Fruit fly (Drosophila melanogaster) whole organism, wandering third instar larva: ENCODE measurements around the gene CG42784.
A peak's percentile ranks its signal among the peaks of the same experiment; 100 is the strongest.

Source experiments
- Abd-B ChIP-seq: fragments of >200 bp; optimal IDR thresholded peaks from 2 replicates; lab custom pipeline; 2017; ENCODE audit warnings: missing biosample characterization, missing genetic modification characterization
- CG32264 ChIP-seq: fragments of 200-800 bp; sonication (Bioruptor generic); optimal IDR thresholded peaks from 2 replicates; lab custom pipeline; 2016; ENCODE audit warnings: missing biosample characterization, missing genetic modification characterization
- CG9705 ChIP-seq: fragments of 200-800 bp; sonication (Bioruptor generic); optimal IDR thresholded peaks from 2 replicates; lab custom pipeline; 2018; ENCODE audit warnings: missing biosample characterization, mild to moderate bottlenecking, missing genetic modification characterization
- CrebA ChIP-seq: fragments of 200-800 bp; sonication (Bioruptor generic); optimal IDR thresholded peaks from 2 replicates; lab custom pipeline; 2016; ENCODE audit warnings: missing biosample characterization, mild to moderate bottlenecking, missing genetic modification characterization, borderline replicate concordance
- Dfd ChIP-seq: fragments of >200 bp; optimal IDR thresholded peaks from 2 replicates; lab custom pipeline; 2017; ENCODE audit warnings: missing biosample characterization, missing genetic modification characterization
- Dif ChIP-seq: fragments of 200-275, 200-300 bp; sonication (Bioruptor generic); optimal IDR thresholded peaks from 2 replicates; lab custom pipeline; 2018; ENCODE audit warnings: missing biosample characterization, missing genetic modification characterization; ENCODE audit not compliant: partially characterized antibody
- GATAd ChIP-seq: sonication (Bioruptor generic); optimal IDR thresholded peaks from 2 replicates; lab custom pipeline; 2016; ENCODE audit warnings: missing biosample characterization, missing genetic modification characterization
- HLH106 ChIP-seq: fragments of 200-800 bp; optimal IDR thresholded peaks from 3 replicates; lab custom pipeline; 2019; ENCODE audit warnings: missing biosample characterization, mild to moderate bottlenecking, missing genetic modification characterization, moderate library complexity
- Hnf4 ChIP-seq: fragments of 200-800 bp; sonication (Bioruptor generic); optimal IDR thresholded peaks from 2 replicates; lab custom pipeline; 2016; ENCODE audit warnings: missing biosample characterization, mild to moderate bottlenecking, missing genetic modification characterization
- Hr78 ChIP-seq: fragments of >200 bp; optimal IDR thresholded peaks from 2 replicates; lab custom pipeline; 2017; ENCODE audit warnings: missing biosample characterization, missing genetic modification characterization
- Hr83 ChIP-seq: fragments of 200-300 bp; sonication (Bioruptor generic); optimal IDR thresholded peaks from 2 replicates; lab custom pipeline; 2016; ENCODE audit warnings: missing biosample characterization, mild to moderate bottlenecking, missing genetic modification characterization, moderate library complexity; ENCODE audit not compliant: poor library complexity, severe bottlenecking
- Jra ChIP-seq: sonication (Bioruptor generic); optimal IDR thresholded peaks from 2 replicates; lab custom pipeline; 2016; ENCODE audit warnings: missing biosample characterization, missing genetic modification characterization
- Mio ChIP-seq: sonication (Bioruptor generic); optimal IDR thresholded peaks from 2 replicates; lab custom pipeline; 2016; ENCODE audit warnings: missing biosample characterization, missing genetic modification characterization
- Myc ChIP-seq: fragments of >200 bp; optimal IDR thresholded peaks from 2 replicates; lab custom pipeline; 2017
- N ChIP-seq: fragments of >200 bp; optimal IDR thresholded peaks from 2 replicates; lab custom pipeline; 2018; ENCODE audit warnings: missing biosample characterization, missing external identifiers, missing genetic modification characterization
- OdsH ChIP-seq: fragments of 200-800 bp; sonication (Bioruptor generic); optimal IDR thresholded peaks from 2 replicates; lab custom pipeline; 2016; ENCODE audit warnings: missing biosample characterization, mild to moderate bottlenecking, missing genetic modification characterization
- Rel ChIP-seq, 2 experiments: fragments of 200-800 bp; sonication (Bioruptor generic) in 1 of 2; optimal IDR thresholded peaks; 2 replicates in 1 of 2; 3 replicates in 1 of 2; lab custom pipeline; 2016 to 2019; ENCODE audit warnings: mild to moderate bottlenecking in 2 of 2, missing biosample characterization in 2 of 2, missing genetic modification characterization in 2 of 2, moderate library complexity in 1 of 2
- Sp1 ChIP-seq: fragments of 200-800 bp; sonication (Bioruptor generic); optimal IDR thresholded peaks from 3 replicates; lab custom pipeline; 2019; ENCODE audit warnings: missing biosample characterization, mild to moderate bottlenecking, missing genetic modification characterization, moderate library complexity
- Vsx2 ChIP-seq: fragments of 200-300, 225-300 bp; sonication (Bioruptor generic); optimal IDR thresholded peaks from 2 replicates; lab custom pipeline; 2018; ENCODE audit warnings: missing biosample characterization, missing genetic modification characterization; ENCODE audit not compliant: partially characterized antibody
- br ChIP-seq: fragments of 200-800 bp; sonication (Bioruptor generic); optimal IDR thresholded peaks from 2 replicates; lab custom pipeline; 2016; ENCODE audit warnings: missing biosample characterization, missing genetic modification characterization
- brk ChIP-seq: fragments of 200-800 bp; sonication (Bioruptor generic); optimal IDR thresholded peaks from 2 replicates; lab custom pipeline; 2016; ENCODE audit warnings: missing biosample characterization, mild to moderate bottlenecking, missing genetic modification characterization
- dl ChIP-seq, 2 experiments: fragments of 175-275, 200-275 bp in 1 of 2; fragments of 200-275 bp in 1 of 2; sonication (Bioruptor generic); optimal IDR thresholded peaks; lab custom pipeline; 2018; ENCODE audit warnings: mild to moderate bottlenecking in 2 of 2, missing biosample characterization in 2 of 2, missing genetic modification characterization in 2 of 2, moderate library complexity in 2 of 2; ENCODE audit not compliant: partially characterized antibody in 2 of 2, insufficient read depth in 1 of 2
- dmrt93B ChIP-seq: fragments of 200-800 bp; sonication (Bioruptor generic); optimal IDR thresholded peaks from 2 replicates; lab custom pipeline; 2018; ENCODE audit warnings: missing biosample characterization, mild to moderate bottlenecking, missing genetic modification characterization
- dsf ChIP-seq: sonication (Bioruptor generic); optimal IDR thresholded peaks from 2 replicates; lab custom pipeline; 2016; ENCODE audit warnings: missing biosample characterization, missing genetic modification characterization, borderline replicate concordance
- ey ChIP-seq: fragments of 200-800 bp; sonication (Bioruptor generic); optimal IDR thresholded peaks from 2 replicates; lab custom pipeline; 2016; ENCODE audit warnings: missing biosample characterization, missing genetic modification characterization
- foxo ChIP-seq, 2 experiments: fragments of 200-800 bp; sonication (Bioruptor generic); optimal IDR thresholded peaks; 2 replicates in 1 of 2; 3 replicates in 1 of 2; lab custom pipeline; 2016 to 2017; ENCODE audit warnings: missing biosample characterization in 2 of 2, missing genetic modification characterization in 2 of 2
- fru ChIP-seq: fragments of 200-800 bp; sonication (Bioruptor generic); optimal IDR thresholded peaks from 3 replicates; lab custom pipeline; 2016; ENCODE audit warnings: missing biosample characterization, mild to moderate bottlenecking, missing genetic modification characterization
- h ChIP-seq: fragments of 200-800 bp; sonication (Bioruptor generic); optimal IDR thresholded peaks from 3 replicates; lab custom pipeline; 2016; ENCODE audit warnings: missing biosample characterization, mild to moderate bottlenecking, missing genetic modification characterization
- jim ChIP-seq: fragments of 175-275, 200-325 bp; sonication (Bioruptor generic); optimal IDR thresholded peaks from 2 replicates; lab custom pipeline; 2016; ENCODE audit warnings: missing biosample characterization, mild to moderate bottlenecking, missing genetic modification characterization
- lola ChIP-seq: fragments of >200 bp; optimal IDR thresholded peaks from 2 replicates; lab custom pipeline; 2017; ENCODE audit warnings: missing biosample characterization, missing genetic modification characterization
- pan ChIP-seq: fragments of >200 bp; optimal IDR thresholded peaks from 2 replicates; lab custom pipeline; 2017
- psq ChIP-seq: fragments of 200-800 bp; sonication (Bioruptor generic); optimal IDR thresholded peaks from 3 replicates; lab custom pipeline; 2017; ENCODE audit warnings: missing biosample characterization, mild to moderate bottlenecking, missing genetic modification characterization, moderate library complexity
- rgr ChIP-seq: fragments of 200-800 bp; sonication (Bioruptor generic); optimal IDR thresholded peaks from 3 replicates; lab custom pipeline; 2016; ENCODE audit warnings: missing biosample characterization, mild to moderate bottlenecking, missing genetic modification characterization
- sage ChIP-seq: fragments of 200-800 bp; sonication (Bioruptor generic); optimal IDR thresholded peaks from 2 replicates; lab custom pipeline; 2016; ENCODE audit warnings: missing biosample characterization, mild to moderate bottlenecking, missing genetic modification characterization
- sv ChIP-seq: fragments of 200-800 bp; sonication (Bioruptor generic); optimal IDR thresholded peaks from 3 replicates; lab custom pipeline; 2016; ENCODE audit warnings: missing biosample characterization, missing genetic modification characterization
- tai ChIP-seq: sonication (Bioruptor generic); optimal IDR thresholded peaks from 2 replicates; lab custom pipeline; 2016; ENCODE audit warnings: missing biosample characterization, missing genetic modification characterization
- usp ChIP-seq: fragments of >200 bp; optimal IDR thresholded peaks from 2 replicates; lab custom pipeline; 2017; ENCODE audit warnings: missing biosample characterization, missing genetic modification characterization
- woc ChIP-seq: sonication (Bioruptor generic); optimal IDR thresholded peaks from 2 replicates; lab custom pipeline; 2016; ENCODE audit warnings: missing biosample characterization, mild to moderate bottlenecking, missing genetic modification characterization

Gene CG42784

dm6 chr2L:13387255-13387654, 28.0 kb upstream of the CG42784 start, which contains the start of the genes Ing5 and CG7099:
Ing5 (minus strand) TSS chr2L:13387312.
CG7099 (plus strand) TSS chr2L:13387571.
- no peak for TF ChIP-seq Hr78 (GFP tag; lab: Kevin White, UChicago)
- no peak for TF ChIP-seq pan (lab: Kevin White, UChicago)
- peak; percentile 96 for TF ChIP-seq Hnf4 (GFP tag; lab: Kevin White, UChicago)
- TF ChIP-seq tai (GFP tag; lab: Kevin White, UChicago), result no peak
- TF ChIP-seq Abd-B (GFP tag; lab: Kevin White, UChicago), result no peak
- TF ChIP-seq Vsx2, result no peak
- TF ChIP-seq ey (GFP tag; lab: Kevin White, UChicago), result peak; percentile 93
- peak; percentile 70 to 98 for TF ChIP-seq foxo (GFP tag; optimal IDR thresholded peaks at IDR 0.05; lab: Kevin White, UChicago)
- peak; percentile 78 for TF ChIP-seq jim (GFP tag; lab: Kevin White, UChicago)
- TF ChIP-seq Dfd (GFP tag; lab: Kevin White, UChicago), result no peak
- peak; percentile 92 for TF ChIP-seq GATAd (GFP tag; lab: Kevin White, UChicago)
- no peak for TF ChIP-seq usp
- peak; percentile 98 for TF ChIP-seq rgr (GFP tag; lab: Kevin White, UChicago)
- TF ChIP-seq Dif (GFP tag; lab: Kevin White, UChicago), result no peak
- peak; percentile 62 for TF ChIP-seq Mio
- peak; percentile 93 for TF ChIP-seq CG9705
- peak; percentile 92 for TF ChIP-seq Sp1 (GFP tag; lab: Kevin White, UChicago)
- TF ChIP-seq dsf (GFP tag; lab: Kevin White, UChicago), result peak; percentile 92
- TF ChIP-seq dl (GFP tag; optimal IDR thresholded peaks at IDR 0.05; lab: Kevin White, UChicago; ENCODE audit: insufficient read depth in 1 of 2, partially characterized antibody in 2 of 2), result no peak
- peak; percentile 93 for TF ChIP-seq psq (GFP tag; lab: Kevin White, UChicago)
- TF ChIP-seq h (GFP tag; lab: Kevin White, UChicago), result peak; percentile 97
- TF ChIP-seq sage (GFP tag; lab: Kevin White, UChicago), result peak; percentile 90
- TF ChIP-seq dmrt93B, result peak; percentile 90
- peak; percentile 90 for TF ChIP-seq Jra (GFP tag; lab: Kevin White, UChicago)
- TF ChIP-seq lola (GFP tag; lab: Kevin White, UChicago), result no peak
- TF ChIP-seq Hr83 (GFP tag; lab: Kevin White, UChicago), result peak; percentile 92
- TF ChIP-seq sv, result peak; percentile 97
- peak; percentile 97 for TF ChIP-seq HLH106 (tag; lab: Kevin White, UChicago)
- TF ChIP-seq br (GFP tag; lab: Kevin White, UChicago), result peak; percentile 94
- peak; percentile 95 for TF ChIP-seq OdsH (GFP tag; lab: Kevin White, UChicago)
- TF ChIP-seq N (GFP tag; lab: Kevin White, UChicago), result no peak
- TF ChIP-seq CG32264 (GFP tag; lab: Kevin White, UChicago), result peak; percentile 63
- peak; percentile 91 for TF ChIP-seq woc (GFP tag; lab: Kevin White, UChicago)
- TF ChIP-seq Rel (GFP tag; optimal IDR thresholded peaks at IDR 0.05; lab: Kevin White, UChicago), result peak; percentile 80
- TF ChIP-seq Rel (tag; optimal IDR thresholded peaks at IDR 0.05; lab: Kevin White, UChicago), result peak; percentile 74
- peak; percentile 94 for TF ChIP-seq fru (GFP tag; lab: Kevin White, UChicago)
- TF ChIP-seq Myc, result no peak
- no peak for TF ChIP-seq brk
- no peak for TF ChIP-seq CrebA

dm6 chr2L:13394903-13395302, 20.3 kb upstream of the CG42784 start, which contains the start of gene RpL24:
RpL24 (minus strand) TSS chr2L:13395131.
- peak; percentile 69 for TF ChIP-seq ey (GFP tag; lab: Kevin White, UChicago)
- TF ChIP-seq Vsx2, result no peak
- TF ChIP-seq CrebA, result no peak
- TF ChIP-seq h (GFP tag; lab: Kevin White, UChicago), result peak; percentile 91
- TF ChIP-seq Abd-B (GFP tag; lab: Kevin White, UChicago), result no peak
- peak; percentile 90 for TF ChIP-seq br (GFP tag; lab: Kevin White, UChicago)
- no peak for TF ChIP-seq Hr78 (GFP tag; lab: Kevin White, UChicago)
- no peak for TF ChIP-seq tai (GFP tag; lab: Kevin White, UChicago)
- no peak for TF ChIP-seq Dif (GFP tag; lab: Kevin White, UChicago)
- TF ChIP-seq CG32264 (GFP tag; lab: Kevin White, UChicago), result peak; percentile 63
- TF ChIP-seq Hr83 (GFP tag; lab: Kevin White, UChicago), result peak; percentile 92
- TF ChIP-seq pan (lab: Kevin White, UChicago), result no peak
- TF ChIP-seq Myc, result peak; percentile 77
- TF ChIP-seq Sp1 (GFP tag; lab: Kevin White, UChicago), result peak; percentile 91
- peak; percentile 53 to 82 for TF ChIP-seq foxo (GFP tag; optimal IDR thresholded peaks at IDR 0.05; lab: Kevin White, UChicago)
- TF ChIP-seq dsf (GFP tag; lab: Kevin White, UChicago), result peak; percentile 27
- peak; percentile 93 for TF ChIP-seq CG9705
- peak; percentile 61 for TF ChIP-seq Rel (GFP tag; optimal IDR thresholded peaks at IDR 0.05; lab: Kevin White, UChicago)
- peak; percentile 69 for TF ChIP-seq Rel (tag; optimal IDR thresholded peaks at IDR 0.05; lab: Kevin White, UChicago)
- peak; percentile 75 for TF ChIP-seq Mio
- no peak for TF ChIP-seq usp
- TF ChIP-seq rgr (GFP tag; lab: Kevin White, UChicago), result peak; percentile 96
- TF ChIP-seq sv, result peak; percentile 89
- TF ChIP-seq HLH106 (tag; lab: Kevin White, UChicago), result peak; percentile 76
- peak; percentile 87 for TF ChIP-seq OdsH (GFP tag; lab: Kevin White, UChicago)
- TF ChIP-seq Hnf4 (GFP tag; lab: Kevin White, UChicago), result no peak
- TF ChIP-seq brk, result no peak
- peak; percentile 87 for TF ChIP-seq sage (GFP tag; lab: Kevin White, UChicago)
- TF ChIP-seq dl (GFP tag; optimal IDR thresholded peaks at IDR 0.05; lab: Kevin White, UChicago; ENCODE audit: insufficient read depth in 1 of 2, partially characterized antibody in 2 of 2), result no peak
- TF ChIP-seq psq (GFP tag; lab: Kevin White, UChicago), result peak; percentile 74
- TF ChIP-seq dmrt93B, result peak; percentile 87
- peak; percentile 83 for TF ChIP-seq fru (GFP tag; lab: Kevin White, UChicago)
- peak; percentile 53 for TF ChIP-seq woc (GFP tag; lab: Kevin White, UChicago)
- no peak for TF ChIP-seq GATAd (GFP tag; lab: Kevin White, UChicago)
- TF ChIP-seq N (GFP tag; lab: Kevin White, UChicago), result no peak
- TF ChIP-seq, all 38 proteins: peak for 21
